Worm (Caenorhabditis elegans) whole organism, L1 larva: ENCODE data around the gene hrg-4.

Experiments used
- C34B4.2 ChIP-seq: sonication (generic microtip); optimal IDR thresholded peaks from 2 replicates; lab custom pipeline; 2017; ENCODE audit warnings: mild to moderate bottlenecking, missing genetic modification characterization, missing compliant biosample characterization
- F16B12.6 ChIP-seq: fragments of 150-350 bp; optimal IDR thresholded peaks from 2 replicates; lab custom pipeline; 2014; ENCODE audit warnings: missing biosample characterization, missing genetic modification characterization
- Y116A8C.19 ChIP-seq: sonication (generic microtip); optimal IDR thresholded peaks from 2 replicates; lab custom pipeline; 2016; ENCODE audit warnings: missing compliant biosample characterization, missing genetic modification characterization, borderline replicate concordance
- aha-1 ChIP-seq: fragments of 150-350 bp; optimal IDR thresholded peaks from 2 replicates; lab custom pipeline; 2014; ENCODE audit warnings: missing biosample characterization, missing genetic modification characterization
- alr-1 ChIP-seq: fragments of 200-800 bp; sonication (Bioruptor generic); optimal IDR thresholded peaks from 2 replicates; lab custom pipeline; 2018; ENCODE audit warnings: borderline replicate concordance, mild to moderate bottlenecking, missing genetic modification characterization, missing compliant biosample characterization
- aly-2 ChIP-seq: fragments of 150-350 bp; optimal IDR thresholded peaks from 2 replicates; lab custom pipeline; 2014; ENCODE audit warnings: missing biosample characterization, missing genetic modification characterization
- ama-1 ChIP-seq: fragments of 150-350 bp; optimal IDR thresholded peaks from 2 replicates; lab custom pipeline; 2014
- blmp-1 ChIP-seq: fragments of 150-350 bp; optimal IDR thresholded peaks from 2 replicates; lab custom pipeline; 2014; ENCODE audit warnings: missing biosample characterization, missing genetic modification characterization
- ceh-82 ChIP-seq, 3 experiments: fragments of 150-350 bp in 1 of 3; sonication (generic microtip) in 2 of 3; optimal IDR thresholded peaks; 2 replicates each; lab custom pipeline; 2014 to 2017; ENCODE audit warnings: missing biosample characterization in 3 of 3, missing genetic modification characterization in 3 of 3
- ceh-88 ChIP-seq: fragments of 200-800 bp; sonication (Bioruptor generic); IDR thresholded peaks from 2 replicates; pipeline ENCODE4 v1.3.6; 2022; ENCODE audit warnings: missing genetic modification characterization, missing compliant biosample characterization
- dsc-1 ChIP-seq: sonication (generic microtip); optimal IDR thresholded peaks from 2 replicates; lab custom pipeline; 2016; ENCODE audit warnings: mild to moderate bottlenecking, missing genetic modification characterization, missing compliant biosample characterization
- egl-27 ChIP-seq, 2 experiments: fragments of 150-350 bp in 1 of 2; sonication (generic microtip); optimal IDR thresholded peaks; 3 replicates each; lab custom pipeline; 2017 to 2018; ENCODE audit warnings: missing biosample characterization in 2 of 2, missing genetic modification characterization in 2 of 2, missing genetic modification reagents in 2 of 2
- elt-2 ChIP-seq: sonication (generic microtip); optimal IDR thresholded peaks from 2 replicates; lab custom pipeline; 2016; ENCODE audit warnings: missing genetic modification characterization, mild to moderate bottlenecking, inconsistent platforms, missing compliant biosample characterization, missing genetic modification reagents
- elt-3 ChIP-seq, 6 experiments: fragments of 150-350 bp in 1 of 6; sonication (generic microtip); optimal IDR thresholded peaks; 2 replicates each; lab custom pipeline; 2017 to 2018; ENCODE audit warnings: missing biosample characterization in 6 of 6, missing genetic modification characterization in 6 of 6, inconsistent platforms in 1 of 6
- ets-5 ChIP-seq: fragments of 200-800 bp; sonication (Bioruptor generic); IDR thresholded peaks from 2 replicates; pipeline ENCODE4 v1.3.6; 2022; ENCODE audit warnings: missing genetic modification characterization, missing compliant biosample characterization
- fkh-10 ChIP-seq: sonication (generic microtip); optimal IDR thresholded peaks from 2 replicates; lab custom pipeline; 2017; ENCODE audit warnings: missing biosample characterization, missing genetic modification reagents, missing genetic modification characterization
- fkh-8 ChIP-seq: sonication (generic microtip); optimal IDR thresholded peaks from 2 replicates; lab custom pipeline; 2016; ENCODE audit warnings: mild to moderate bottlenecking, missing genetic modification characterization, missing compliant biosample characterization
- fos-1 ChIP-seq: fragments of 150-350 bp; optimal IDR thresholded peaks from 2 replicates; lab custom pipeline; 2014; ENCODE audit warnings: missing biosample characterization, missing genetic modification characterization
- grh-1 ChIP-seq: fragments of 200-800 bp; sonication (Bioruptor generic); IDR thresholded peaks from 2 replicates; pipeline ENCODE4 v1.3.6; 2022; ENCODE audit warnings: missing genetic modification reagents, missing genetic modification characterization, missing compliant biosample characterization
- hlh-17 ChIP-seq: fragments of 200-800 bp; sonication (Bioruptor generic); optimal IDR thresholded peaks from 2 replicates; lab custom pipeline; 2018; ENCODE audit warnings: missing genetic modification characterization, mild to moderate bottlenecking, missing compliant biosample characterization, moderate library complexity, borderline replicate concordance
- hlh-4 ChIP-seq: sonication (generic microtip); optimal IDR thresholded peaks from 2 replicates; lab custom pipeline; 2016; ENCODE audit warnings: mild to moderate bottlenecking, missing genetic modification characterization, missing compliant biosample characterization
- irx-1 ChIP-seq: sonication (generic microtip); optimal IDR thresholded peaks from 2 replicates; lab custom pipeline; 2016; ENCODE audit warnings: missing genetic modification characterization, missing compliant biosample characterization
- isw-1 ChIP-seq: fragments of 200-800 bp; sonication (Bioruptor generic); IDR thresholded peaks from 2 replicates; pipeline ENCODE4 v1.3.6; 2022; ENCODE audit warnings: missing genetic modification characterization, missing compliant biosample characterization
- jun-1 ChIP-seq: fragments of 150-350 bp; optimal IDR thresholded peaks from 2 replicates; lab custom pipeline; 2014; ENCODE audit warnings: missing biosample characterization, missing genetic modification reagents, missing genetic modification characterization
- lin-13 ChIP-seq: fragments of 150-350 bp; optimal IDR thresholded peaks from 2 replicates; lab custom pipeline; 2014; ENCODE audit warnings: missing biosample characterization, missing genetic modification reagents, missing genetic modification characterization
- lin-14 ChIP-seq: fragments of 200-800 bp; sonication (Bioruptor generic); optimal IDR thresholded peaks from 2 replicates; lab custom pipeline; 2018; ENCODE audit warnings: mild to moderate bottlenecking, missing genetic modification characterization, moderate library complexity, missing compliant biosample characterization
- lin-15B ChIP-seq: fragments of 150-350 bp; sonication (generic microtip); optimal IDR thresholded peaks from 3 replicates; lab custom pipeline; 2014; ENCODE audit warnings: missing biosample characterization, missing genetic modification characterization
- lin-35 ChIP-seq, 2 experiments: fragments of 150-350 bp; optimal IDR thresholded peaks; 2 replicates each; lab custom pipeline; 2014; ENCODE audit warnings: missing biosample characterization in 2 of 2, missing genetic modification characterization in 2 of 2, missing genetic modification reagents in 2 of 2
- lsy-2 ChIP-seq, 2 experiments: fragments of 150-350 bp; optimal IDR thresholded peaks; 2 replicates each; lab custom pipeline; 2014; ENCODE audit warnings: missing biosample characterization in 2 of 2, missing genetic modification characterization in 2 of 2
- mab-9 ChIP-seq: fragments of 200-800 bp; sonication (Bioruptor generic); IDR thresholded peaks from 2 replicates; pipeline ENCODE4 v1.3.6; 2022; ENCODE audit warnings: missing genetic modification reagents, missing genetic modification characterization, missing compliant biosample characterization
- mdl-1 ChIP-seq, 2 experiments: fragments of 150-350 bp; optimal IDR thresholded peaks; 2 replicates each; lab custom pipeline; 2014 to 2017; ENCODE audit warnings: missing biosample characterization in 2 of 2, missing genetic modification characterization in 2 of 2, inconsistent platforms in 1 of 2
- mef-2 ChIP-seq: fragments of 150-350 bp; optimal IDR thresholded peaks from 2 replicates; lab custom pipeline; 2014; ENCODE audit warnings: missing biosample characterization, missing genetic modification characterization
- mep-1 ChIP-seq: fragments of 150-350 bp; optimal IDR thresholded peaks from 2 replicates; lab custom pipeline; 2014; ENCODE audit warnings: missing biosample characterization, missing genetic modification characterization
- nhr-12 ChIP-seq: sonication (generic microtip); optimal IDR thresholded peaks from 2 replicates; lab custom pipeline; 2017; ENCODE audit warnings: missing biosample characterization, missing genetic modification characterization
- nhr-19 ChIP-seq: fragments of 200-800 bp; sonication (Bioruptor generic); conservative IDR thresholded peaks from 2 replicates; pipeline ENCODE4 v1.3.6; 2022; ENCODE audit warnings: missing genetic modification characterization, missing compliant biosample characterization
- nhr-237 ChIP-seq: fragments of 150-350 bp; optimal IDR thresholded peaks from 2 replicates; lab custom pipeline; 2014; ENCODE audit warnings: missing biosample characterization, missing genetic modification characterization
- nhr-47 ChIP-seq: sonication (generic microtip); optimal IDR thresholded peaks from 2 replicates; lab custom pipeline; 2016; ENCODE audit warnings: mild to moderate bottlenecking, missing genetic modification characterization, moderate library complexity, missing compliant biosample characterization
- nhr-71 ChIP-seq: sonication (generic microtip); optimal IDR thresholded peaks from 2 replicates; lab custom pipeline; 2016; ENCODE audit warnings: mild to moderate bottlenecking, missing genetic modification characterization, moderate library complexity, missing compliant biosample characterization
- nhr-76 ChIP-seq: sonication (generic microtip); optimal IDR thresholded peaks from 2 replicates; lab custom pipeline; 2017; ENCODE audit warnings: missing biosample characterization, missing genetic modification characterization
- nhr-84 ChIP-seq: sonication (generic microtip); optimal IDR thresholded peaks from 2 replicates; lab custom pipeline; 2017; ENCODE audit warnings: missing biosample characterization, missing genetic modification characterization
- nhr-85 ChIP-seq: sonication (generic microtip); peaks from one replicate; lab custom pipeline; 2016; ENCODE audit warnings: missing genetic modification characterization, inconsistent platforms, missing compliant biosample characterization
- nhr-90 ChIP-seq: sonication (generic microtip); optimal IDR thresholded peaks from 2 replicates; lab custom pipeline; 2016; ENCODE audit warnings: mild to moderate bottlenecking, missing genetic modification characterization, missing compliant biosample characterization; ENCODE audit not compliant: poor library complexity
- pax-3 ChIP-seq: fragments of 200-800 bp; sonication (Bioruptor generic); optimal IDR thresholded peaks from 2 replicates; lab custom pipeline; 2018; ENCODE audit warnings: mild to moderate bottlenecking, missing genetic modification characterization, moderate library complexity, missing compliant biosample characterization
- pqm-1 ChIP-seq: sonication (generic microtip); optimal IDR thresholded peaks from 3 replicates; lab custom pipeline; 2017; ENCODE audit warnings: missing biosample characterization, missing genetic modification characterization
- rnt-1 ChIP-seq: sonication (generic microtip); optimal IDR thresholded peaks from 2 replicates; lab custom pipeline; 2016; ENCODE audit warnings: mild to moderate bottlenecking, missing genetic modification characterization, moderate library complexity, missing compliant biosample characterization
- snpc-4 ChIP-seq: fragments of 150-350 bp; optimal IDR thresholded peaks from 2 replicates; lab custom pipeline; 2014; ENCODE audit warnings: missing biosample characterization, missing genetic modification characterization
- sptf-1 ChIP-seq: fragments of 150-350 bp; optimal IDR thresholded peaks from 2 replicates; lab custom pipeline; 2014; ENCODE audit warnings: missing biosample characterization, missing genetic modification characterization
- tlp-1 ChIP-seq: fragments of 150-350 bp; optimal IDR thresholded peaks from 2 replicates; lab custom pipeline; 2014; ENCODE audit warnings: missing biosample characterization, missing genetic modification characterization
- unc-130 ChIP-seq: fragments of 150-350 bp; optimal IDR thresholded peaks from 2 replicates; lab custom pipeline; 2017; ENCODE audit warnings: missing biosample characterization, missing genetic modification characterization, inconsistent platforms
- xbp-1 ChIP-seq: sonication (generic microtip); optimal IDR thresholded peaks from 2 replicates; lab custom pipeline; 2016; ENCODE audit warnings: missing genetic modification characterization, missing compliant biosample characterization
- ztf-11 ChIP-seq, 2 experiments: sonication (generic microtip); optimal IDR thresholded peaks; 2 replicates each; lab custom pipeline; 2016 to 2017; ENCODE audit warnings: missing genetic modification characterization in 2 of 2, missing biosample characterization in 1 of 2, missing compliant biosample characterization in 1 of 2
- ztf-4 ChIP-seq: fragments of 150-350 bp; optimal IDR thresholded peaks from 2 replicates; lab custom pipeline; 2014; ENCODE audit warnings: missing biosample characterization, missing genetic modification characterization

hrg-4 gene

ce11 chrIV:11026648-11027047, 4.1 kb downstream of the hrg-4 start (continued):
- TF ChIP-seq F16B12.6 (tag; lab: Kevin White, UChicago) (peak; percentile 80), fkh-8 (tag; lab: Kevin White, UChicago) (peak; percentile 49)
- TF ChIP-seq, all 84 proteins: peak for 26

DNA sequence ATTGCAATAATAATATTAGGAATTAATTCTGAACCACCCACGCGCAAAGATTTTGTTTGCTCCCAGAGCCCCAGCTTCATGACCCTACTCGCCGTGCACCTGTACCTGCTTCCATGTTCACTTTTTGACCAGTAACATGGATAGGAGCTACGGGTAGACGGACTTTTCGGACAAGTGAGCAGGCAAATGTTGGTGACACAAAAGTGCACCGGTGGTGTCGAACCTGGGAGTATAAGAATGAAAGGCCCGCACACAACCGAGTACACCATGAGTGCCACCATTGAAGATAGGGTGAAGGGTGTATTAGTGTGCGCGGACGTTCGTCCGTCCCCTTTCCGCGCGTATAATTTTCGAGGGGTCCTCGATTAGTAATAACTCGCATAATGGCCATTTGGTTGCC, 4.9 kb downstream of the hrg-4 start:
- TF ChIP-seq lsy-2 (tag; optimal IDR thresholded peaks at IDR 0.05; lab: Kevin White, UChicago) = no peak
- TF ChIP-seq nhr-71 = no peak
- no peak for TF ChIP-seq pqm-1
- TF ChIP-seq irx-1 (tag; lab: Kevin White, UChicago) = no peak
- TF ChIP-seq blmp-1 (tag; lab: Kevin White, UChicago) = no peak
- TF ChIP-seq ztf-4 = peak; percentile 1
- TF ChIP-seq hlh-4 (tag; lab: Kevin White, UChicago) = no peak
- no peak for TF ChIP-seq fkh-8 (tag; lab: Kevin White, UChicago)
- TF ChIP-seq jun-1 (tag; lab: Kevin White, UChicago) = no peak
- TF ChIP-seq ama-1 (lab: Kevin White, UChicago) = peak; percentile 64
- no peak for TF ChIP-seq elt-3 (tag; optimal IDR thresholded peaks at IDR 0.05; lab: Kevin White, UChicago)
- no peak for TF ChIP-seq isw-1 (GFP tag; lab: Robert Waterston, UW)
- TF ChIP-seq lin-15B (tag; lab: Kevin White, UChicago) = no peak
- TF ChIP-seq elt-2 (tag; lab: Kevin White, UChicago) = no peak
- TF ChIP-seq rnt-1 (tag; lab: Kevin White, UChicago) = peak; percentile 28
- peak; percentile 18 for TF ChIP-seq mep-1 (tag; lab: Kevin White, UChicago)
- TF ChIP-seq nhr-237 (tag; lab: Kevin White, UChicago) = no peak
- TF ChIP-seq dsc-1 (tag; lab: Kevin White, UChicago) = no peak
- no peak for TF ChIP-seq lin-35 (GFP tag; optimal IDR thresholded peaks at IDR 0.05; lab: Kevin White, UChicago)
- no peak for TF ChIP-seq Y116A8C.19 (tag; lab: Kevin White, UChicago)
- TF ChIP-seq hlh-17 (GFP tag; lab: Kevin White, UChicago) = no peak
- TF ChIP-seq nhr-19 (GFP tag; lab: Robert Waterston, UW) = peak; percentile 23
- TF ChIP-seq mab-9 (GFP tag; lab: Robert Waterston, UW) = no peak
- no peak for TF ChIP-seq fos-1
- no peak for TF ChIP-seq F16B12.6 (tag; lab: Kevin White, UChicago)
- no peak for TF ChIP-seq mef-2 (tag; lab: Kevin White, UChicago)
- no peak for TF ChIP-seq lin-14 (GFP tag; lab: Kevin White, UChicago)
- TF ChIP-seq unc-130 (tag; lab: Kevin White, UChicago) = no peak
- TF ChIP-seq sptf-1 (tag; lab: Kevin White, UChicago) = no peak
- TF ChIP-seq nhr-90 = no peak
- TF ChIP-seq alr-1 (tag; lab: Kevin White, UChicago) = no peak
- no peak for TF ChIP-seq ceh-88 (GFP tag; lab: Robert Waterston, UW)
- no peak for TF ChIP-seq ceh-82 (tag; optimal IDR thresholded peaks at IDR 0.05; lab: Kevin White, UChicago)
- TF ChIP-seq pax-3 = no peak
- no peak for TF ChIP-seq ztf-11 (tag; optimal IDR thresholded peaks at IDR 0.05; lab: Kevin White, UChicago)
- TF ChIP-seq nhr-12 (tag; lab: Kevin White, UChicago) = no peak
- TF ChIP-seq aha-1 (tag; lab: Kevin White, UChicago) = no peak
- no peak for TF ChIP-seq mdl-1 (tag; optimal IDR thresholded peaks at IDR 0.05; lab: Kevin White, UChicago)
- TF ChIP-seq nhr-47 (tag; lab: Kevin White, UChicago) = peak; percentile 14
- no peak for TF ChIP-seq nhr-85 (tag; lab: Kevin White, UChicago)
- TF ChIP-seq lin-13 (GFP tag; lab: Kevin White, UChicago) = no peak
- no peak for TF ChIP-seq fkh-10 (GFP tag; lab: Kevin White, UChicago)
- TF ChIP-seq grh-1 (GFP tag; lab: Robert Waterston, UW) = 0 out of 2 replicates have a peak, but pooled peaks have one; percentile 8
- no peak for TF ChIP-seq ets-5
- no peak for TF ChIP-seq C34B4.2 (tag; lab: Kevin White, UChicago)
- no peak for TF ChIP-seq tlp-1 (tag; lab: Kevin White, UChicago)
- no peak for TF ChIP-seq egl-27 (tag; optimal IDR thresholded peaks at IDR 0.05; lab: Kevin White, UChicago)
- TF ChIP-seq xbp-1 (tag; lab: Kevin White, UChicago) = no peak
- TF ChIP-seq snpc-4 (tag; lab: Kevin White, UChicago) = no peak
- TF ChIP-seq nhr-76 = no peak
- TF ChIP-seq nhr-84 (tag; lab: Kevin White, UChicago) = no peak
- no peak for TF ChIP-seq aly-2 (tag; lab: Kevin White, UChicago)
- TF ChIP-seq, all 84 proteins: peak for 7
